Fruit fly (Drosophila melanogaster): ENCODE data around the gene CG31709.
A peak's percentile ranks its signal among the peaks of the same experiment; 100 is the strongest.

Gene CG31709

dm6 chr2L:9568360-9569088 lies 10.9 kb downstream of the CG31709 start, which contains the start of gene brwl (continued):
- TF ChIP-seq D (optimal IDR thresholded peaks at IDR 0.05), result peak; percentile 93
- peak; percentile 99 for TF ChIP-seq D (GFP tag; optimal IDR thresholded peaks at IDR 0.05)
- peak; percentile 98 for TF ChIP-seq CG7372 (GFP tag; IDR thresholded peaks at IDR 0.05)
- TF ChIP-seq psq (GFP tag; optimal IDR thresholded peaks at IDR 0.05), result peak; percentile 93
- TF ChIP-seq Nf-YC (tag; optimal IDR thresholded peaks at IDR 0.05), result peak; percentile 93
- TF ChIP-seq Drgx (GFP tag; IDR thresholded peaks at IDR 0.05), result peak; percentile 99
- peak; percentile 94 for TF ChIP-seq GATAe (GFP tag; conservative IDR thresholded peaks at IDR 0.05)
- TF ChIP-seq sisA (GFP tag; IDR thresholded peaks at IDR 0.05), result peak; percentile 99
- TF ChIP-seq dmrt11E (tag; optimal IDR thresholded peaks at IDR 0.05), result peak; percentile 99
- peak; percentile 95 for TF ChIP-seq kni (GFP tag; optimal IDR thresholded peaks at IDR 0.05)
- TF ChIP-seq CG6813 (GFP tag; optimal IDR thresholded peaks at IDR 0.05), result peak; percentile 99
- TF ChIP-seq CG33213 (GFP tag; optimal IDR thresholded peaks at IDR 0.05), result peak; percentile 97
- TF ChIP-seq Hmr (GFP tag; optimal IDR thresholded peaks at IDR 0.05), result peak; percentile 99
- TF ChIP-seq CG13624 (GFP tag; optimal IDR thresholded peaks at IDR 0.05), result peak; percentile 98
- no peak for TF ChIP-seq CG14860 (GFP tag; IDR thresholded peaks at IDR 0.05; ENCODE audit: partially characterized antibody)
- TF ChIP-seq Sox100B (GFP tag; optimal IDR thresholded peaks at IDR 0.05), result peak; percentile 99
- peak; percentile 100 for TF ChIP-seq Ets65A (GFP tag)
- TF ChIP-seq peb (GFP tag; IDR thresholded peaks at IDR 0.05), result peak; percentile 98
- TF ChIP-seq h (optimal IDR thresholded peaks at IDR 0.05), result no peak
- peak; percentile 90 for TF ChIP-seq MTF-1 (GFP tag; optimal IDR thresholded peaks at IDR 0.05; ENCODE audit: borderline replicate concordance)
- peak; percentile 95 for TF ChIP-seq CG5953 (GFP tag; IDR thresholded peaks at IDR 0.05)
- peak; percentile 99 for TF ChIP-seq CG8290 (GFP tag; optimal IDR thresholded peaks at IDR 0.05)
- TF ChIP-seq CG8290 (tag; optimal IDR thresholded peaks at IDR 0.05), result peak; percentile 92 to 93
- TF ChIP-seq Usf (GFP tag; optimal IDR thresholded peaks at IDR 0.05), result peak; percentile 97
- TF ChIP-seq fd64A (GFP tag; optimal IDR thresholded peaks at IDR 0.05), result peak; percentile 95
- TF ChIP-seq CG6765 (GFP tag; optimal IDR thresholded peaks at IDR 0.05), result peak; percentile 98
- TF ChIP-seq C15 (GFP tag; IDR thresholded peaks at IDR 0.05), result peak; percentile 95
- TF ChIP-seq tap (tag; optimal IDR thresholded peaks at IDR 0.05), result peak; percentile 99
- peak; percentile 92 for TF ChIP-seq CG10431 (GFP tag; optimal IDR thresholded peaks at IDR 0.05)
- peak; percentile 97 for TF ChIP-seq D19A (tag; optimal IDR thresholded peaks at IDR 0.05)
- TF ChIP-seq mld (GFP tag; IDR thresholded peaks at IDR 0.05; ENCODE audit: partially characterized antibody), result no peak
- TF ChIP-seq org-1 (GFP tag; optimal IDR thresholded peaks at IDR 0.05), result peak; percentile 99
- TF ChIP-seq ab (GFP tag; optimal IDR thresholded peaks at IDR 0.05), result peak; percentile 91
- TF ChIP-seq insv (GFP tag; optimal IDR thresholded peaks at IDR 0.05), result peak; percentile 75 to 81
- TF ChIP-seq Ada2b (GFP tag; IDR thresholded peaks at IDR 0.05), result peak; percentile 99
- TF ChIP-seq CG11560 (tag; IDR thresholded peaks at IDR 0.05), result peak; percentile 93
- peak; percentile 99 for TF ChIP-seq CG31441 (GFP tag; IDR thresholded peaks at IDR 0.05)
- peak; percentile 96 for TF ChIP-seq CG17568 (GFP tag; optimal IDR thresholded peaks at IDR 0.05)
- peak; percentile 95 for TF ChIP-seq sima (GFP tag; optimal IDR thresholded peaks at IDR 0.05)
- peak; percentile 92 for TF ChIP-seq CG11696 (GFP tag; IDR thresholded peaks at IDR 0.05)
- peak; percentile 97 for TF ChIP-seq CG33557 (GFP tag; optimal IDR thresholded peaks at IDR 0.05)
- peak; percentile 99 for TF ChIP-seq tin (GFP tag; optimal IDR thresholded peaks at IDR 0.05)
- TF ChIP-seq eve (GFP tag; optimal IDR thresholded peaks at IDR 0.05), result peak; percentile 94 to 99
- peak; percentile 95 for TF ChIP-seq Ravus (GFP tag; IDR thresholded peaks at IDR 0.05)
- peak; percentile 95 for TF ChIP-seq da (GFP tag; optimal IDR thresholded peaks at IDR 0.05)
- peak; percentile 97 for TF ChIP-seq CG5245 (GFP tag; optimal IDR thresholded peaks at IDR 0.05)
- peak; percentile 95 for TF ChIP-seq Gug (GFP tag; IDR thresholded peaks at IDR 0.05)
- TF ChIP-seq z (GFP tag; IDR thresholded peaks at IDR 0.05), result peak; percentile 81; the same call in 2 of the 3 replicates
- TF ChIP-seq zen2 (GFP tag; IDR thresholded peaks at IDR 0.05; ENCODE audit: partially characterized antibody), result no peak
- no peak for TF ChIP-seq CG7963 (GFP tag; IDR thresholded peaks at IDR 0.05; ENCODE audit: partially characterized antibody)

All from whole organism, embryonic.